Fruit fly (Drosophila melanogaster): ENCODE data around the gene CG33710.
A peak's percentile ranks its signal among the peaks of the same experiment; 100 is the strongest.

dm6 chr3L:19907706-19908070 is 44.9 kb downstream of the CG33710 start:
- TF ChIP-seq CG33017 (tag; optimal IDR thresholded peaks at IDR 0.05) (no peak), Hr96 (GFP tag; optimal IDR thresholded peaks at IDR 0.05) (no peak), Clk (GFP tag; optimal IDR thresholded peaks at IDR 0.05) (no peak), tj (GFP tag; optimal IDR thresholded peaks at IDR 0.05) (peak; percentile 64), toe (GFP tag; optimal IDR thresholded peaks at IDR 0.05) (no peak), CG7045 (GFP tag; optimal IDR thresholded peaks at IDR 0.05) (no peak), kay (GFP tag; ENCODE audit: borderline replicate concordance) (no peak), CG5204 (GFP tag; optimal IDR thresholded peaks at IDR 0.05) (no peak), CG11617 (GFP tag; optimal IDR thresholded peaks at IDR 0.05) (no peak), cnc (optimal IDR thresholded peaks at IDR 0.05) (peak in 1 of 2 experiments; percentile 8), CG12768 (GFP tag; optimal IDR thresholded peaks at IDR 0.05) (no peak), ovo (GFP tag; optimal IDR thresholded peaks at IDR 0.05) (no peak)
